Worm (Caenorhabditis elegans) whole organism, late embryonic: Measurements from ENCODE around the gene zipt-2.3.
A peak's percentile ranks its signal among the peaks of the same experiment; 100 is the strongest.

ENCODE experiments used
- F13H6.1 ChIP-seq: sonication (generic microtip); optimal IDR thresholded peaks from 2 replicates; lab custom pipeline; 2016; ENCODE audit warnings: missing genetic modification characterization, missing compliant biosample characterization
- K09A11.1 ChIP-seq: sonication (generic microtip); optimal IDR thresholded peaks from 2 replicates; lab custom pipeline; 2017; ENCODE audit warnings: antibody characterized with exemption, mild to moderate bottlenecking, missing genetic modification characterization, missing compliant biosample characterization; ENCODE audit not compliant: insufficient read depth
- ceh-6 ChIP-seq: fragments of 200-800 bp; sonication (Bioruptor generic); optimal IDR thresholded peaks from 2 replicates; lab custom pipeline; 2018; ENCODE audit warnings: mild to moderate bottlenecking, missing genetic modification characterization, missing compliant biosample characterization
- ceh-9 ChIP-seq: sonication (generic microtip); optimal IDR thresholded peaks from 2 replicates; lab custom pipeline; 2016; ENCODE audit warnings: mild to moderate bottlenecking, missing genetic modification characterization, inconsistent platforms, missing compliant biosample characterization
- ets-4 ChIP-seq: sonication (generic microtip); optimal IDR thresholded peaks from 2 replicates; lab custom pipeline; 2016; ENCODE audit warnings: missing genetic modification characterization, missing compliant biosample characterization
- lim-6 ChIP-seq: sonication (generic microtip); optimal IDR thresholded peaks from 2 replicates; lab custom pipeline; 2016; ENCODE audit warnings: missing genetic modification characterization, missing compliant biosample characterization
- nhr-11 ChIP-seq: fragments of 150-350 bp; optimal IDR thresholded peaks from 2 replicates; lab custom pipeline; 2014; ENCODE audit warnings: missing biosample characterization, missing genetic modification characterization
- odd-2 ChIP-seq: sonication (generic microtip); optimal IDR thresholded peaks from 2 replicates; lab custom pipeline; 2017; ENCODE audit warnings: antibody characterized with exemption, mild to moderate bottlenecking, missing genetic modification characterization, missing compliant biosample characterization
- pha-4 ChIP-seq: fragments of 150-350 bp; optimal IDR thresholded peaks from 2 replicates; lab custom pipeline; 2018; ENCODE audit warnings: missing biosample characterization, missing genetic modification reagents, missing genetic modification characterization
- ref-2 ChIP-seq: sonication (generic microtip); optimal IDR thresholded peaks from 2 replicates; lab custom pipeline; 2016; ENCODE audit warnings: missing genetic modification characterization, missing compliant biosample characterization
- rnt-1 ChIP-seq: sonication (generic microtip); optimal IDR thresholded peaks from 2 replicates; lab custom pipeline; 2016; ENCODE audit warnings: missing genetic modification characterization, missing compliant biosample characterization
- sox-2 ChIP-seq: fragments of 200-800 bp; sonication (Bioruptor generic); IDR thresholded peaks from 2 replicates; pipeline ENCODE4 v1.3.6; 2022; ENCODE audit warnings: missing genetic modification reagents, missing genetic modification characterization, missing compliant biosample characterization
- ttx-3 ChIP-seq: sonication (generic microtip); optimal IDR thresholded peaks from 2 replicates; lab custom pipeline; 2016; ENCODE audit warnings: missing genetic modification reagents, missing genetic modification characterization, missing compliant biosample characterization
- unc-55 ChIP-seq: sonication (generic microtip); optimal IDR thresholded peaks from 2 replicates; lab custom pipeline; 2017; ENCODE audit warnings: missing biosample characterization, missing genetic modification reagents, missing genetic modification characterization

DNA sequence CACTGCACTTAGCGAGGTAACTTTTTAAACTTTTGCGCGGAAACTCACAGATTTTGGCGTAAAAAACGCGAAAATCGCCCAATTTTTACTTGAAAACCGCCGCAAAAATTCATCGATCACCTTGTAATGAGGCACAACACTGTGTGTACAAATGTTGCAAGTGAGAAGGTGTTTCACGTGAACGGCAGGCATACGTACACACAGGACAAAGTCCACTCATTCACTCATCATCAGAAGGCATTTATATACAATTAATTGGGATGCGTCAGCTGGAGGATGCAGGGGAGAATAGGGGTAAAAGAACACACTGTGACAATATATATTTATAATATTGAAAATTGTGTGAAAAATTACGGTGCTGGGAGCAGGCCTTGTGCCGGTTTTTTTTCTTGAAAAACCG lies 21.2 kb upstream of the zipt-2.3 start:
- TF ChIP-seq lim-6 (tag; lab: Kevin White, UChicago) (no peak), nhr-11 (tag; lab: Kevin White, UChicago) (no peak), sox-2 (GFP tag; lab: Robert Waterston, UW) (no peak), ceh-6 (GFP tag; lab: Kevin White, UChicago) (no peak), ceh-9 (tag; lab: Kevin White, UChicago) (no peak), odd-2 (tag; lab: Kevin White, UChicago) (no peak), pha-4 (tag; lab: Kevin White, UChicago) (no peak), rnt-1 (tag; lab: Kevin White, UChicago) (no peak), unc-55 (GFP tag; lab: Kevin White, UChicago) (peak; percentile 25), ref-2 (tag; lab: Kevin White, UChicago) (no peak), ets-4 (tag; lab: Kevin White, UChicago) (no peak), K09A11.1 (tag; lab: Kevin White, UChicago) (no peak), ttx-3 (tag; lab: Kevin White, UChicago) (no peak), F13H6.1 (tag; lab: Kevin White, UChicago) (no peak)
